Worm (Caenorhabditis elegans) whole organism, L3 larva: ENCODE measurements around the gene frpr-6.

Experiments
- R02D3.7 ChIP-seq: fragments of 150-350 bp; optimal IDR thresholded peaks from 2 replicates; lab custom pipeline; 2014; ENCODE audit warnings: missing biosample characterization, missing genetic modification characterization
- ceh-16 ChIP-seq: sonication (generic microtip); optimal IDR thresholded peaks from 2 replicates; lab custom pipeline; 2017; ENCODE audit warnings: missing biosample characterization, missing genetic modification characterization
- ceh-28 ChIP-seq: fragments of 150-350 bp; optimal IDR thresholded peaks from 2 replicates; lab custom pipeline; 2014; ENCODE audit warnings: missing biosample characterization, missing genetic modification reagents, missing genetic modification characterization
- ceh-82 ChIP-seq: fragments of 150-350 bp; optimal IDR thresholded peaks from 2 replicates; lab custom pipeline; 2014; ENCODE audit warnings: missing biosample characterization, missing genetic modification characterization
- ceh-9 ChIP-seq: sonication (generic microtip); optimal IDR thresholded peaks from 2 replicates; lab custom pipeline; 2018; ENCODE audit warnings: missing biosample characterization, missing genetic modification characterization
- daf-12 ChIP-seq: fragments of 150-350 bp; optimal IDR thresholded peaks from 2 replicates; lab custom pipeline; 2014; ENCODE audit warnings: missing biosample characterization, missing genetic modification reagents, missing genetic modification characterization
- egl-5 ChIP-seq: fragments of 150-350 bp; optimal IDR thresholded peaks from 2 replicates; lab custom pipeline; 2017; ENCODE audit warnings: missing biosample characterization, missing genetic modification reagents, missing genetic modification characterization, inconsistent platforms
- elt-1 ChIP-seq: fragments of 150-350 bp; optimal IDR thresholded peaks from 2 replicates; lab custom pipeline; 2014; ENCODE audit warnings: missing biosample characterization, missing genetic modification characterization
- elt-2 ChIP-seq: sonication (generic microtip); optimal IDR thresholded peaks from 2 replicates; lab custom pipeline; 2016; ENCODE audit warnings: missing genetic modification reagents, mild to moderate bottlenecking, missing genetic modification characterization, missing compliant biosample characterization
- eor-1 ChIP-seq, 2 experiments: fragments of 150-350 bp; optimal IDR thresholded peaks; 2 replicates each; lab custom pipeline; 2014 to 2018; ENCODE audit warnings: missing biosample characterization in 2 of 2, missing genetic modification characterization in 2 of 2
- fkh-10 ChIP-seq: sonication (generic microtip); optimal IDR thresholded peaks from 2 replicates; lab custom pipeline; 2017; ENCODE audit warnings: missing biosample characterization, missing genetic modification reagents, missing genetic modification characterization
- fkh-2 ChIP-seq: fragments of 150-350 bp; optimal IDR thresholded peaks from 2 replicates; lab custom pipeline; 2014; ENCODE audit warnings: missing biosample characterization, missing genetic modification reagents, missing genetic modification characterization
- fos-1 ChIP-seq: fragments of 150-350 bp; optimal IDR thresholded peaks from 2 replicates; lab custom pipeline; 2014; ENCODE audit warnings: missing biosample characterization, missing genetic modification characterization
- hmg-11 ChIP-seq: sonication (generic microtip); optimal IDR thresholded peaks from 2 replicates; lab custom pipeline; 2016; ENCODE audit warnings: missing genetic modification characterization, missing compliant biosample characterization
- jun-1 ChIP-seq: fragments of 150-350 bp; optimal IDR thresholded peaks from 2 replicates; lab custom pipeline; 2014; ENCODE audit warnings: missing biosample characterization, missing genetic modification reagents, missing genetic modification characterization
- lin-15B ChIP-seq: fragments of 150-350 bp; optimal IDR thresholded peaks from 2 replicates; lab custom pipeline; 2014; ENCODE audit warnings: missing biosample characterization, missing genetic modification characterization
- lin-39 ChIP-seq: fragments of 150-350 bp; optimal IDR thresholded peaks from 2 replicates; lab custom pipeline; 2018; ENCODE audit warnings: missing biosample characterization, missing genetic modification reagents, missing genetic modification characterization
- lsy-12 ChIP-seq: sonication (generic microtip); optimal IDR thresholded peaks from 2 replicates; lab custom pipeline; 2016; ENCODE audit warnings: mild to moderate bottlenecking, missing genetic modification characterization, missing compliant biosample characterization
- mdl-1 ChIP-seq: fragments of 150-350 bp; optimal IDR thresholded peaks from 2 replicates; lab custom pipeline; 2014; ENCODE audit warnings: missing biosample characterization, missing genetic modification characterization
- mml-1 ChIP-seq: fragments of 150-350 bp; sonication (generic microtip); optimal IDR thresholded peaks from 3 replicates; lab custom pipeline; 2014; ENCODE audit warnings: missing biosample characterization, missing genetic modification characterization
- nfya-1 ChIP-seq: sonication (generic microtip); optimal IDR thresholded peaks from 2 replicates; lab custom pipeline; 2017; ENCODE audit warnings: missing genetic modification characterization, mild to moderate bottlenecking, missing compliant biosample characterization, antibody characterized with exemption, moderate library complexity; ENCODE audit not compliant: insufficient read depth
- nhr-11 ChIP-seq: fragments of 150-350 bp; optimal IDR thresholded peaks from 2 replicates; lab custom pipeline; 2014; ENCODE audit warnings: missing biosample characterization, missing genetic modification characterization
- nhr-23 ChIP-seq: fragments of 150-350 bp; optimal IDR thresholded peaks from 2 replicates; lab custom pipeline; 2014; ENCODE audit warnings: missing biosample characterization, missing genetic modification reagents, missing genetic modification characterization
- nhr-25 ChIP-seq: sonication (generic microtip); optimal IDR thresholded peaks from 2 replicates; lab custom pipeline; 2017; ENCODE audit warnings: missing biosample characterization, missing genetic modification characterization
- nhr-28 ChIP-seq: fragments of 150-350 bp; optimal IDR thresholded peaks from 2 replicates; lab custom pipeline; 2014; ENCODE audit warnings: missing biosample characterization, missing genetic modification characterization
- nhr-43 ChIP-seq: sonication (generic microtip); optimal IDR thresholded peaks from 2 replicates; lab custom pipeline; 2016; ENCODE audit warnings: mild to moderate bottlenecking, missing genetic modification characterization, missing compliant biosample characterization; ENCODE audit not compliant: poor library complexity, severe bottlenecking
- nhr-67 ChIP-seq: fragments of 150-350 bp; optimal IDR thresholded peaks from 2 replicates; lab custom pipeline; 2014; ENCODE audit warnings: missing biosample characterization, missing genetic modification characterization
- nhr-76 ChIP-seq: fragments of 150-350 bp; sonication (generic microtip); optimal IDR thresholded peaks from 5 replicates; lab custom pipeline; 2014; ENCODE audit warnings: missing biosample characterization, missing genetic modification characterization
- nhr-77 ChIP-seq: fragments of 150-350 bp; optimal IDR thresholded peaks from 2 replicates; lab custom pipeline; 2014; ENCODE audit warnings: missing biosample characterization, missing genetic modification characterization
- pha-4 ChIP-seq: fragments of 150-350 bp; optimal IDR thresholded peaks from 2 replicates; lab custom pipeline; 2014; ENCODE audit warnings: missing biosample characterization, missing genetic modification reagents, missing genetic modification characterization
- pqm-1 ChIP-seq: fragments of 150-350 bp; optimal IDR thresholded peaks from 2 replicates; lab custom pipeline; 2017; ENCODE audit warnings: missing biosample characterization, missing genetic modification characterization, inconsistent platforms
- sea-2 ChIP-seq: fragments of 150-350 bp; sonication (generic microtip); optimal IDR thresholded peaks from 4 replicates; lab custom pipeline; 2014; ENCODE audit warnings: missing biosample characterization, missing genetic modification reagents, missing genetic modification characterization
- skn-1 ChIP-seq: fragments of 150-350 bp; optimal IDR thresholded peaks from 2 replicates; lab custom pipeline; 2014; ENCODE audit warnings: missing biosample characterization, missing genetic modification characterization
- snpc-4 ChIP-seq: fragments of 150-350 bp; optimal IDR thresholded peaks from 2 replicates; lab custom pipeline; 2014; ENCODE audit warnings: missing biosample characterization, missing genetic modification characterization
- tbx-2 ChIP-seq: sonication (generic microtip); optimal IDR thresholded peaks from 2 replicates; lab custom pipeline; 2016; ENCODE audit warnings: mild to moderate bottlenecking, missing genetic modification characterization, missing compliant biosample characterization
- unc-62 ChIP-seq: fragments of 150-350 bp; sonication (generic microtip); optimal IDR thresholded peaks from 4 replicates; lab custom pipeline; 2014; ENCODE audit warnings: missing biosample characterization, missing genetic modification reagents, missing genetic modification characterization

The frpr-6 gene

ce11 chrV:9126316-9126715, 25.4 kb upstream of the frpr-6 start, which contains the start of gene F21C10.4:
Gene F21C10.4, plus strand, starts transcription at chrV:9126616.
- TF ChIP-seq ceh-9 (tag; lab: Kevin White, UChicago) = no peak

ce11 chrV:9125345-9125744, 24.4 kb upstream of the frpr-6 start, which contains the start of gene F21C10.5:
Gene F21C10.5, plus strand, starts transcription at chrV:9125645.
- TF ChIP-seq ceh-16 (tag; lab: Kevin White, UChicago) (no peak), nhr-77 (tag; lab: Kevin White, UChicago) (no peak), skn-1 (tag; lab: Kevin White, UChicago) (no peak)

- TF ChIP-seq unc-62 (GFP tag; lab: Kevin White, UChicago) = no peak
- TF ChIP-seq nhr-43 (tag; lab: Kevin White, UChicago) = no peak
- no peak for TF ChIP-seq fos-1 (tag; lab: Kevin White, UChicago)
- no peak for TF ChIP-seq nhr-28 (tag; lab: Kevin White, UChicago)
- TF ChIP-seq daf-12 (tag; lab: Kevin White, UChicago) = no peak
- TF ChIP-seq elt-1 = no peak
- TF ChIP-seq fkh-2 = no peak
- no peak for TF ChIP-seq nhr-23
- no peak for TF ChIP-seq skn-1 (tag; lab: Kevin White, UChicago)
- no peak for TF ChIP-seq elt-2 (tag; lab: Kevin White, UChicago)
- no peak for TF ChIP-seq nhr-11 (tag; lab: Kevin White, UChicago)
- TF ChIP-seq ceh-82 (tag; lab: Kevin White, UChicago) = no peak
- no peak for TF ChIP-seq nhr-76 (tag; lab: Kevin White, UChicago)
- no peak for TF ChIP-seq ceh-28 (tag; lab: Kevin White, UChicago)
- TF ChIP-seq fkh-10 (GFP tag; lab: Kevin White, UChicago) = no peak
- no peak for TF ChIP-seq lin-15B (tag; lab: Kevin White, UChicago)
- no peak for TF ChIP-seq lin-39 (tag; lab: Kevin White, UChicago)
- TF ChIP-seq nhr-25 = no peak
- TF ChIP-seq R02D3.7 (tag; lab: Kevin White, UChicago) = no peak
- TF ChIP-seq, all 47 proteins: peak for 0
Measured at ce11 chrV:9124180-9124579, 23.2 kb upstream of the frpr-6 start, which contains the start of gene F21C10.6. Gene F21C10.6, plus strand, starts transcription at chrV:9124480.

ce11 chrV:9123186-9123585, 22.2 kb upstream of the frpr-6 start, which contains the start of gene F21C10.11:
Gene F21C10.11, plus strand, starts transcription at chrV:9123486.
- TF ChIP-seq lin-39 (tag; lab: Kevin White, UChicago) (no peak), pqm-1 (tag; lab: Kevin White, UChicago) (peak; percentile 26), tbx-2 (tag; lab: Kevin White, UChicago) (no peak), elt-1 (no peak), nhr-67 (tag; lab: Kevin White, UChicago) (no peak), fkh-10 (GFP tag; lab: Kevin White, UChicago) (no peak), mml-1 (no peak), sea-2 (GFP tag; lab: Kevin White, UChicago) (no peak)

ce11 chrV:9122004-9122403, 21.0 kb upstream of the frpr-6 start, which contains the start of gene F21C10.13:
Gene F21C10.13, plus strand, starts transcription at chrV:9122304.
- TF ChIP-seq skn-1 (tag; lab: Kevin White, UChicago) = no peak
- no peak for TF ChIP-seq pha-4
- TF ChIP-seq snpc-4 (tag; lab: Kevin White, UChicago) = no peak
- no peak for TF ChIP-seq nhr-77 (tag; lab: Kevin White, UChicago)
- no peak for TF ChIP-seq jun-1 (tag; lab: Kevin White, UChicago)
- no peak for TF ChIP-seq lsy-12
- no peak for TF ChIP-seq nfya-1
- no peak for TF ChIP-seq ceh-82 (tag; lab: Kevin White, UChicago)
- TF ChIP-seq eor-1 (tag; optimal IDR thresholded peaks at IDR 0.05; lab: Kevin White, UChicago) = no peak
- TF ChIP-seq mdl-1 (tag; lab: Kevin White, UChicago) = no peak
- TF ChIP-seq elt-2 (tag; lab: Kevin White, UChicago) = no peak
- TF ChIP-seq hmg-11 (tag; lab: Kevin White, UChicago) = no peak
- no peak for TF ChIP-seq R02D3.7 (tag; lab: Kevin White, UChicago)
- no peak for TF ChIP-seq egl-5 (tag; lab: Kevin White, UChicago)
- no peak for TF ChIP-seq daf-12 (tag; lab: Kevin White, UChicago)
- no peak for TF ChIP-seq fkh-2
